Fruit fly (Drosophila melanogaster) whole organism, prepupa: Measurements from ENCODE around the gene HGTX.
A peak's percentile ranks its signal among the peaks of the same experiment; 100 is the strongest.

Source experiments
- CG10631 ChIP-seq: fragments of 200-800 bp; sonication (Bioruptor generic); optimal IDR thresholded peaks from 2 replicates; lab custom pipeline; 2016; ENCODE audit warnings: missing biosample characterization, missing genetic modification characterization
- CG10669 ChIP-seq: fragments of 200-800 bp; sonication (Bioruptor generic); optimal IDR thresholded peaks from 3 replicates; lab custom pipeline; 2018; ENCODE audit warnings: missing biosample characterization, mild to moderate bottlenecking, missing genetic modification characterization, moderate library complexity
- CG11294 ChIP-seq: fragments of 200-800 bp; sonication (Bioruptor generic); IDR thresholded peaks from 2 replicates; pipeline ENCODE4 v1.3.6; 2022; ENCODE audit warnings: missing biosample characterization, missing genetic modification characterization
- CG11762 ChIP-seq: fragments of 200-800 bp; sonication (Bioruptor generic); optimal IDR thresholded peaks from 3 replicates; lab custom pipeline; 2016; ENCODE audit warnings: missing biosample characterization, missing genetic modification characterization; ENCODE audit not compliant: insufficient read depth
- CG11902 ChIP-seq: fragments of 200-800 bp; sonication (Bioruptor generic); optimal IDR thresholded peaks from 3 replicates; lab custom pipeline; 2016; ENCODE audit warnings: missing biosample characterization, missing genetic modification characterization
- CG15336 ChIP-seq: fragments of 200-800 bp; sonication (Bioruptor generic); IDR thresholded peaks from 2 replicates; pipeline ENCODE4 v1.3.6; 2022; ENCODE audit warnings: missing biosample characterization, missing genetic modification characterization
- CG1621 ChIP-seq: fragments of 200-800 bp; sonication (Bioruptor generic); optimal IDR thresholded peaks from 3 replicates; lab custom pipeline; 2018; ENCODE audit warnings: missing biosample characterization, mild to moderate bottlenecking, missing genetic modification characterization
- CG3032 ChIP-seq: fragments of 200-800 bp; optimal IDR thresholded peaks from 2 replicates; lab custom pipeline; 2019; ENCODE audit warnings: missing biosample characterization, mild to moderate bottlenecking, missing genetic modification characterization, moderate library complexity
- CG31627 ChIP-seq: fragments of 200-800 bp; sonication (Bioruptor generic); optimal IDR thresholded peaks from 3 replicates; lab custom pipeline; 2016; ENCODE audit warnings: missing biosample characterization, missing genetic modification characterization
- CG32006 ChIP-seq: fragments of 200-800 bp; sonication (Bioruptor generic); optimal IDR thresholded peaks from 3 replicates; lab custom pipeline; 2017; ENCODE audit warnings: missing biosample characterization, mild to moderate bottlenecking, missing genetic modification characterization
- CG34406 ChIP-seq: fragments of 200-800 bp; sonication (Bioruptor generic); optimal IDR thresholded peaks from 3 replicates; lab custom pipeline; 2016; ENCODE audit warnings: missing biosample characterization, missing genetic modification characterization
- CG3919 ChIP-seq: fragments of 200-800 bp; sonication (Bioruptor generic); optimal IDR thresholded peaks from 3 replicates; lab custom pipeline; 2016; ENCODE audit warnings: missing biosample characterization, missing genetic modification characterization
- CG6163 ChIP-seq: fragments of 200-800 bp; sonication (Bioruptor generic); IDR thresholded peaks from 3 replicates; pipeline ENCODE4 v1.3.6; 2022; ENCODE audit warnings: missing biosample characterization, missing genetic modification characterization
- CG6792 ChIP-seq: fragments of 200-800 bp; sonication (Bioruptor generic); optimal IDR thresholded peaks from 3 replicates; lab custom pipeline; 2016; ENCODE audit warnings: missing biosample characterization, missing genetic modification characterization
- CG6808 ChIP-seq: fragments of 200-800 bp; sonication (Bioruptor generic); optimal IDR thresholded peaks from 3 replicates; lab custom pipeline; 2017; ENCODE audit warnings: missing biosample characterization, missing genetic modification characterization, mild to moderate bottlenecking, moderate library complexity, missing genetic modification reagents
- CG6854 ChIP-seq: fragments of 200-800 bp; sonication (Bioruptor generic); optimal IDR thresholded peaks from 2 replicates; lab custom pipeline; 2017; ENCODE audit warnings: missing biosample characterization, mild to moderate bottlenecking, missing genetic modification characterization
- CG8119 ChIP-seq: fragments of 200-800 bp; sonication (Bioruptor generic); IDR thresholded peaks from 3 replicates; pipeline ENCODE4 v1.3.6; 2022; ENCODE audit warnings: missing biosample characterization, missing genetic modification characterization
- CG8319 ChIP-seq: fragments of 200-800 bp; sonication (Bioruptor generic); optimal IDR thresholded peaks from 3 replicates; lab custom pipeline; 2016; ENCODE audit warnings: missing biosample characterization, missing genetic modification characterization
- CG8632 ChIP-seq: fragments of 200-800 bp; sonication (Bioruptor generic); optimal IDR thresholded peaks from 3 replicates; lab custom pipeline; 2016; ENCODE audit warnings: missing biosample characterization, missing genetic modification characterization
- Eip78C ChIP-seq: fragments of 200-800 bp; sonication (Bioruptor generic); peaks from one replicate; lab custom pipeline; 2016; ENCODE audit warnings: missing biosample characterization, missing genetic modification characterization
- Eip93F ChIP-seq: fragments of 200-800 bp; sonication (Bioruptor generic); optimal IDR thresholded peaks from 2 replicates; lab custom pipeline; 2016; ENCODE audit warnings: missing biosample characterization, mild to moderate bottlenecking, missing genetic modification characterization
- Ets21C ChIP-seq: fragments of 200-800 bp; sonication (Bioruptor generic); optimal IDR thresholded peaks from 3 replicates; lab custom pipeline; 2016; ENCODE audit warnings: missing biosample characterization, missing genetic modification characterization
- Gug ChIP-seq: fragments of 200-800 bp; sonication (Bioruptor generic); IDR thresholded peaks from 2 replicates; pipeline ENCODE4 v1.3.6; 2022; ENCODE audit warnings: missing biosample characterization, missing genetic modification characterization
- Hr38 ChIP-seq: sonication (Bioruptor generic); optimal IDR thresholded peaks from 2 replicates; lab custom pipeline; 2016; ENCODE audit warnings: missing biosample characterization, missing genetic modification characterization
- Hr4 ChIP-seq: fragments of 200-800 bp; sonication (Bioruptor generic); optimal IDR thresholded peaks from 3 replicates; lab custom pipeline; 2016; ENCODE audit warnings: missing biosample characterization, missing genetic modification characterization
- Met ChIP-seq: fragments of 200-800 bp; sonication (Bioruptor generic); optimal IDR thresholded peaks from 3 replicates; lab custom pipeline; 2016; ENCODE audit warnings: missing biosample characterization, missing genetic modification characterization
- OdsH ChIP-seq: fragments of 200-800 bp; sonication (Bioruptor generic); optimal IDR thresholded peaks from 3 replicates; lab custom pipeline; 2016; ENCODE audit warnings: missing biosample characterization, missing genetic modification characterization
- Sox15 ChIP-seq: fragments of 200-800 bp; sonication (Bioruptor generic); optimal IDR thresholded peaks from 3 replicates; lab custom pipeline; 2016; ENCODE audit warnings: missing biosample characterization, missing genetic modification characterization
- achi ChIP-seq: fragments of 200-800 bp; sonication (Bioruptor generic); optimal IDR thresholded peaks from 3 replicates; lab custom pipeline; 2016; ENCODE audit warnings: missing biosample characterization, missing genetic modification characterization
- acj6 ChIP-seq: fragments of 200-800 bp; sonication (Bioruptor generic); optimal IDR thresholded peaks from 3 replicates; lab custom pipeline; 2016; ENCODE audit warnings: missing biosample characterization, missing genetic modification characterization
- dac ChIP-seq: fragments of 200-800 bp; sonication (Bioruptor generic); optimal IDR thresholded peaks from 2 replicates; lab custom pipeline; 2017; ENCODE audit warnings: missing biosample characterization, mild to moderate bottlenecking, missing genetic modification characterization
- dsx ChIP-seq: fragments of 200-800 bp; optimal IDR thresholded peaks from 3 replicates; lab custom pipeline; 2019; ENCODE audit warnings: missing biosample characterization, mild to moderate bottlenecking, missing genetic modification characterization, moderate library complexity; ENCODE audit not compliant: poor library complexity, severe bottlenecking
- eg ChIP-seq: fragments of 200-800 bp; sonication (Bioruptor generic); IDR thresholded peaks from 3 replicates; pipeline ENCODE4 v1.3.6; 2022; ENCODE audit warnings: missing biosample characterization, missing genetic modification characterization
- fd85E ChIP-seq: fragments of 200-800 bp; sonication (Bioruptor generic); optimal IDR thresholded peaks from 3 replicates; lab custom pipeline; 2016; ENCODE audit warnings: missing biosample characterization, missing genetic modification characterization
- fkh ChIP-seq: fragments of 200-800 bp; sonication (Bioruptor generic); optimal IDR thresholded peaks from 3 replicates; lab custom pipeline; 2017; ENCODE audit warnings: missing biosample characterization, mild to moderate bottlenecking, missing genetic modification characterization, moderate library complexity
- ss ChIP-seq, 2 experiments: fragments of 200-800 bp; sonication (Bioruptor generic); optimal IDR thresholded peaks; 2 replicates in 1 of 2; 3 replicates in 1 of 2; lab custom pipeline; 2017 to 2018; ENCODE audit warnings: mild to moderate bottlenecking in 2 of 2, missing biosample characterization in 2 of 2, missing genetic modification characterization in 2 of 2, moderate library complexity in 1 of 2
- topi ChIP-seq: fragments of 200-800 bp; sonication (Bioruptor generic); optimal IDR thresholded peaks from 3 replicates; lab custom pipeline; 2016; ENCODE audit warnings: missing biosample characterization, missing genetic modification characterization
- vri ChIP-seq: fragments of 200-800 bp; sonication (Bioruptor generic); optimal IDR thresholded peaks from 3 replicates; lab custom pipeline; 2016; ENCODE audit warnings: missing biosample characterization, mild to moderate bottlenecking, missing genetic modification characterization

The HGTX gene

DNA sequence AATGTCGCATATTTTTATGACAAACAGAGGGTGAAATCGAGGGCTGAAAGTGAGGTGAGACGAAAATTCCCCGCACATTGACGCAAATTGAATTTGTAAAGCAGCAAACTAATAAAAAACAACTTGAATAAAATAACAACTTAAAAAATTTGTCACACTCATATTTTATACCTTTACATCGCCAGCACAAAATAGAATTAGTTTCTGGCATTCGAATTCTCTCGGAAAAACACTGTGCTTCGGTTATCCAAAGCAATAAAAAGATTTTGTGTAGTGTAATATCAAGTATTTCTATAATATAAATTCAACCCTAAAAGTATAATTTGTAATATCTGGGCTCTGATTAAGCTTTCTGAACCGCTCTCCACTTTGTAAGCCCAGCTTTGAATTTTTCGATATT lies 6.0 kb upstream of the HGTX start:
- peak; percentile 65 for TF ChIP-seq Eip78C (GFP tag; lab: Kevin White, UChicago)
- no peak for TF ChIP-seq CG11902 (GFP tag; lab: Kevin White, UChicago)

dm6 chr3L:14603160-14603559 lies 3.8 kb upstream of the HGTX start:
- TF ChIP-seq Eip78C (GFP tag; lab: Kevin White, UChicago) = peak; percentile 23
- no peak for TF ChIP-seq CG6163 (GFP tag; lab: Robert Waterston, UW)
- no peak for TF ChIP-seq acj6 (GFP tag; lab: Kevin White, UChicago)
- no peak for TF ChIP-seq Hr4
- TF ChIP-seq fkh (GFP tag; lab: Kevin White, UChicago) = peak; percentile 16

DNA sequence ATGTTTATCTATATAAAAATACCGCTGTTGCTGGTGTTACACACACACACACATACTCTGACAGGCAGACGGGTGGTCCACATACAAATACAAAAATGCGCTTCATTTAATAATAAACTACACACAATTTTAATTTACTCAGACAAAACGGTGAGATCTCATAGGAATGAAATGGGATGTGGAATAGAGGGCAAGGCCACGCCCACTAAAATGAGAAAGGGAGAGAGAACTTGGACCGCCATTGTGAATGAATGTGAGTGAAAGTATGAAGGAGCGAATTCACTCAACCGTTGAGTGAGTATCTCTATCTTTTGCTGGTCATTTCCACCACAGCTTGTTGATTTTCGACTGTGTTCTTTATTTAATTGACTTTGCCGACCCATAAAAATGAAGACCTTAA lies 1.2 kb upstream of the HGTX start:
- TF ChIP-seq CG15336 (GFP tag; lab: Robert Waterston, UW) (no peak), dsx (GFP tag; lab: Kevin White, UChicago) (no peak), Hr38 (GFP tag; lab: Kevin White, UChicago) (no peak), Sox15 (GFP tag; lab: Kevin White, UChicago) (no peak), CG6808 (GFP tag; lab: Kevin White, UChicago) (no peak), CG3919 (GFP tag; lab: Kevin White, UChicago) (no peak), CG3032 (tag; lab: Kevin White, UChicago) (no peak), Met (GFP tag; lab: Kevin White, UChicago) (no peak), Hr4 (no peak), topi (no peak), CG6854 (GFP tag; lab: Kevin White, UChicago) (no peak), CG1621 (tag; lab: Kevin White, UChicago) (no peak)

- TF ChIP-seq CG8632 (GFP tag; lab: Kevin White, UChicago) (no peak), Hr38 (GFP tag; lab: Kevin White, UChicago) (no peak), CG8319 (no peak), Hr4 (no peak), Ets21C (GFP tag; lab: Kevin White, UChicago) (no peak), CG10631 (no peak)
These were observed 7.2 kb downstream of the HGTX start for dm6 chr3L:14592166-14592565.

DNA sequence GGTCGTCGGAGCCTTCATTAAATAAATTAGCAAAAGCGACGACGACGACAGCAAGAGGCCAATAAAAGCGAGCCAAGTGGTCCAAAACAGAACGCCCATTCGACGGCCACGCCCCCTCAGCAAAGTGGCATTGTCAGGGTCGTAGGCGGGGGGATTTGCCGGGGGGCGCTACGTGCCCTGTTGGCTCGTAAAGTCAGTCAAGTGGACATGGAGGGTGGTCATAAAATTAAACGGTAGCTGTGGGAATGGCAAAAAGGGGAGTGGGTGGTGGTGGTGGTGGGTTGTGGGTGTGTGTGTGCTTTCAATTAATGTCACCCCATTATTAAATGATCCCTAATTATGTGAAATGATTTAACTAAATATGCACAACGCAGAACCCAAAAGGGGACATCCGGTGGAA lies 8.4 kb downstream of the HGTX start:
- no peak for TF ChIP-seq dsx (GFP tag; lab: Kevin White, UChicago)
- TF ChIP-seq Ets21C (GFP tag; lab: Kevin White, UChicago) = no peak
- TF ChIP-seq fd85E (GFP tag; lab: Kevin White, UChicago) = no peak
- no peak for TF ChIP-seq CG6854 (GFP tag; lab: Kevin White, UChicago)
- TF ChIP-seq CG11294 = no peak
- TF ChIP-seq ss (GFP tag; optimal IDR thresholded peaks at IDR 0.05; lab: Kevin White, UChicago) = no peak
- no peak for TF ChIP-seq CG8119 (GFP tag; lab: Robert Waterston, UW)
- no peak for TF ChIP-seq CG10669 (GFP tag; lab: Kevin White, UChicago)
- no peak for TF ChIP-seq CG3919 (GFP tag; lab: Kevin White, UChicago)
- TF ChIP-seq CG1621 (tag; lab: Kevin White, UChicago) = no peak
- TF ChIP-seq CG6808 (GFP tag; lab: Kevin White, UChicago) = no peak
- TF ChIP-seq CG8319 = no peak
- no peak for TF ChIP-seq CG8632 (GFP tag; lab: Kevin White, UChicago)
- no peak for TF ChIP-seq vri (GFP tag; lab: Kevin White, UChicago)
- no peak for TF ChIP-seq CG6163 (GFP tag; lab: Robert Waterston, UW)
- no peak for TF ChIP-seq CG34406 (GFP tag; lab: Kevin White, UChicago)
- TF ChIP-seq eg (GFP tag; lab: Robert Waterston, UW) = no peak
- no peak for TF ChIP-seq CG32006 (GFP tag; lab: Kevin White, UChicago)
- no peak for TF ChIP-seq OdsH (GFP tag; lab: Kevin White, UChicago)

- TF ChIP-seq Sox15 (GFP tag; lab: Kevin White, UChicago) (no peak), achi (no peak), acj6 (GFP tag; lab: Kevin White, UChicago) (no peak), Gug (GFP tag; lab: Robert Waterston, UW) (no peak), CG6792 (GFP tag; lab: Kevin White, UChicago) (no peak), CG11762 (no peak), CG34406 (GFP tag; lab: Kevin White, UChicago) (no peak), CG6854 (GFP tag; lab: Kevin White, UChicago) (no peak), Eip93F (GFP tag; lab: Kevin White, UChicago) (no peak), CG31627 (GFP tag; lab: Kevin White, UChicago) (no peak), CG11902 (GFP tag; lab: Kevin White, UChicago) (no peak), dac (GFP tag; lab: Kevin White, UChicago) (no peak), CG6163 (GFP tag; lab: Robert Waterston, UW) (no peak), fd85E (GFP tag; lab: Kevin White, UChicago) (no peak)
These were observed 15.5 kb downstream of the HGTX start for dm6 chr3L:14583803-14584202.
